Fruit fly (Drosophila melanogaster) whole organism, adult: Measurements from ENCODE around the gene stops.

Source experiments
- CG11617 ChIP-seq: fragments of 200-800 bp; sonication (Bioruptor generic); optimal IDR thresholded peaks from 2 replicates; lab custom pipeline; 2017; ENCODE audit warnings: mild to moderate bottlenecking, missing biosample characterization, missing genetic modification reagents, missing genetic modification characterization
- CG12768 ChIP-seq: fragments of 200-800 bp; sonication (Bioruptor generic); optimal IDR thresholded peaks from 2 replicates; lab custom pipeline; 2017; ENCODE audit warnings: missing biosample characterization, missing genetic modification characterization, mild to moderate bottlenecking, moderate library complexity, missing genetic modification reagents
- CG7045 ChIP-seq: fragments of 200-800 bp; sonication (Bioruptor generic); optimal IDR thresholded peaks from 2 replicates; lab custom pipeline; 2017; ENCODE audit warnings: missing biosample characterization, mild to moderate bottlenecking, missing genetic modification characterization
- CG7101 ChIP-seq: fragments of 200-800 bp; sonication (Bioruptor generic); optimal IDR thresholded peaks from 2 replicates; lab custom pipeline; 2018; ENCODE audit warnings: missing biosample characterization, mild to moderate bottlenecking, missing genetic modification characterization, moderate library complexity
- Crg-1 ChIP-seq: fragments of 200-800 bp; sonication (Bioruptor generic); optimal IDR thresholded peaks from 2 replicates; lab custom pipeline; 2016; ENCODE audit warnings: missing biosample characterization, missing genetic modification characterization
- cnc ChIP-seq, 2 experiments: fragments of >200 bp; optimal IDR thresholded peaks; 2 replicates each; lab custom pipeline; 2017
- kay ChIP-seq: fragments of 200-800 bp; sonication (Bioruptor generic); peaks from one replicate; lab custom pipeline; 2016; ENCODE audit warnings: missing biosample characterization, missing genetic modification characterization, borderline replicate concordance
- ovo ChIP-seq: fragments of 200-800 bp; sonication (Bioruptor generic); optimal IDR thresholded peaks from 2 replicates; lab custom pipeline; 2016; ENCODE audit warnings: missing biosample characterization, missing genetic modification characterization
- toe ChIP-seq: fragments of 200-800 bp; sonication (Bioruptor generic); optimal IDR thresholded peaks from 2 replicates; lab custom pipeline; 2016; ENCODE audit warnings: missing biosample characterization, missing genetic modification characterization

DNA sequence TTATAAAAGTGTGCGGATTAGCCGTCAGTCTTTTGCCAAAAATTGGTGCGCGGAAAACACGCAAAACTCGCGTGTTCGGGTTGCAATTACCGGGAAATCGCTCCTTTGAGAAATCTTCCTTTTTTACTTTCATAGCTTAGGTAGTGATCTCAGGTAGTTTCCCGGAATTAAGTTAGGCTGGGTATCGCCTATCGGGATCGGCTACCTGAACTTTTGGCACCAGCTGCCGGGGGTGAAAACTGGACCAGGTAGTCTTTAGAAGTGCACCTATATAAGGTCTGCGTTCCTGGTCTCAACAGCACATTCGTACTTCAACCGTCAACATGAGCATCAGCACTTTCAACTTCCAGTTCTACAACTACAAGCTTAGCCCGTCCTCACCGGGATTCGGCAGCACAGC, 24.2 kb upstream of the stops start, which contains the start of gene bnk:
- TF ChIP-seq ovo (GFP tag; lab: Kevin White, UChicago) (no peak), CG7101 (tag; lab: Kevin White, UChicago) (no peak), kay (GFP tag; lab: Kevin White, UChicago) (no peak), CG7045 (no peak), CG12768 (GFP tag; lab: Kevin White, UChicago) (no peak), Crg-1 (GFP tag; lab: Kevin White, UChicago) (no peak), toe (GFP tag; lab: Kevin White, UChicago) (no peak), cnc (optimal IDR thresholded peaks at IDR 0.05; lab: Kevin White, UChicago) (no peak), CG11617 (no peak)
